Worm (Caenorhabditis elegans) whole organism, midembryonic: ENCODE results near the gene C16D2.1.

Experiments used
- cog-1 ChIP-seq: sonication (generic microtip); optimal IDR thresholded peaks from 2 replicates; lab custom pipeline; 2016; ENCODE audit warnings: missing genetic modification characterization, missing compliant biosample characterization
- klf-2 ChIP-seq: fragments of 200-800 bp; sonication (Bioruptor generic); conservative IDR thresholded peaks from 2 replicates; pipeline ENCODE4 v1.3.6; 2022; ENCODE audit warnings: missing genetic modification reagents, missing genetic modification characterization, missing compliant biosample characterization
- tab-1 ChIP-seq: fragments of 200-800 bp; sonication (Bioruptor generic); IDR thresholded peaks from 2 replicates; pipeline ENCODE4 v1.3.6; 2022; ENCODE audit warnings: missing genetic modification characterization, missing compliant biosample characterization
- ztf-23 ChIP-seq: fragments of 200-800 bp; sonication (Bioruptor generic); IDR thresholded peaks from 2 replicates; pipeline ENCODE4 v1.3.6; 2022; ENCODE audit warnings: missing genetic modification reagents, missing genetic modification characterization, missing compliant biosample characterization
- ztf-29 ChIP-seq: fragments of 200-800 bp; sonication (Bioruptor generic); IDR thresholded peaks from 2 replicates; pipeline ENCODE4 v1.3.6; 2022; ENCODE audit warnings: missing genetic modification reagents, missing genetic modification characterization, missing compliant biosample characterization

DNA sequence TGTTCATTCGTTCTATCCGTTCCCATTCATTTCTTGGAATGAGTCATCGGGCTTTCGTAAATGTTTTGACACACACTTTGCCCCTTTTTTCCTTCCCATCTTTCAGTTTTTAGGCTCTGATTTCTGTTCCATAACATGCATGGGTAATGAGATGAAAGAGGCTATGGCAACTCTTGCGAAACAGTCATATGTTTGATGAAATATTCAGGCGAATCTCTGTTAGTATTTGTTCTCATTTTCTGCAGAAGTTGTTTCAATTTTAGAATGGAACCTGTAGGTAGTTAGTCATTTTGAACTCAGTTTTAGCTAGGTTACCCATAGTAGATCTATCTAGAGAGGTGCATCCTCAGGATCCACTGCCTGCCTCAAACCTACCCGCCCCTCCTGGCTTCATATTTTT lies 16.5 kb upstream of the C16D2.1 start:
- TF ChIP-seq cog-1 (tag; lab: Kevin White, UChicago) (no peak), tab-1 (GFP tag; lab: Robert Waterston, UW) (no peak), klf-2 (GFP tag; lab: Robert Waterston, UW) (no peak), ztf-29 (GFP tag; lab: Robert Waterston, UW) (no peak), ztf-23 (GFP tag; lab: Robert Waterston, UW) (no peak)
